Worm (Caenorhabditis elegans) whole organism, late embryonic: ENCODE data around the gene Y6E2A.10.

ENCODE experiments used
- ceh-19 ChIP-seq: fragments of 200-800 bp; sonication (Bioruptor generic); optimal IDR thresholded peaks from 2 replicates; lab custom pipeline; 2018; ENCODE audit warnings: mild to moderate bottlenecking, missing genetic modification characterization, missing compliant biosample characterization
- fkh-10 ChIP-seq: fragments of 150-350 bp; optimal IDR thresholded peaks from 2 replicates; lab custom pipeline; 2014; ENCODE audit warnings: missing biosample characterization, missing genetic modification reagents, missing genetic modification characterization

- TF ChIP-seq fkh-10 (GFP tag; lab: Kevin White, UChicago), result no peak
- TF ChIP-seq ceh-19 (GFP tag; lab: Kevin White, UChicago), result no peak
Measured at ce11 chrV:15721888-15722287, 8.5 kb downstream of the Y6E2A.10 start, which contains the start of gene srh-140.
